Fruit fly (Drosophila melanogaster) Kc167 (cell line): ENCODE results near the gene CG34316.

ENCODE experiments used
- Myc ChIP-seq: fragments of >200 bp; optimal IDR thresholded peaks from 2 replicates; lab custom pipeline; 2017; ENCODE audit warnings: missing external identifiers
- Sin3A ChIP-seq: fragments of >200 bp; optimal IDR thresholded peaks from 2 replicates; lab custom pipeline; 2018; ENCODE audit warnings: missing external identifiers
- h ChIP-seq: fragments of >200 bp; optimal IDR thresholded peaks from 3 replicates; lab custom pipeline; 2018; ENCODE audit warnings: missing external identifiers
- insv ChIP-seq: fragments of >200 bp; optimal IDR thresholded peaks from 3 replicates; lab custom pipeline; 2018; ENCODE audit warnings: missing external identifiers
- psq ChIP-seq: fragments of >200 bp; optimal IDR thresholded peaks from 2 replicates; lab custom pipeline; 2017; ENCODE audit warnings: missing external identifiers
- ttk ChIP-seq: sonication (Bioruptor generic); optimal IDR thresholded peaks from 2 replicates; lab custom pipeline; 2017; ENCODE audit warnings: missing external identifiers

CG34316 gene

dm6 chr3R:15262710-15263672 lies 32.6 kb downstream of the CG34316 start, which contains the start of the genes eIF2gamma and Set:
Gene eIF2gamma, minus strand, starts transcription at chr3R:15263458.
Gene Set, plus strand, starts transcription at chr3R:15263552.
- TF ChIP-seq ttk (lab: Kevin White, UChicago) = no peak
- TF ChIP-seq psq (lab: Kevin White, UChicago) = no peak
- no peak for TF ChIP-seq Myc (lab: Kevin White, UChicago)

- no peak for TF ChIP-seq insv (lab: Kevin White, UChicago)
- no peak for TF ChIP-seq h
- no peak for TF ChIP-seq Sin3A (lab: Kevin White, UChicago)
- TF ChIP-seq psq (lab: Kevin White, UChicago) = no peak
Observed at dm6 chr3R:15263946-15264345, 33.6 kb downstream of the CG34316 start.

- no peak for TF ChIP-seq psq (lab: Kevin White, UChicago)
- TF ChIP-seq Myc (lab: Kevin White, UChicago) = no peak
- TF ChIP-seq ttk (lab: Kevin White, UChicago) = no peak
- TF ChIP-seq insv (lab: Kevin White, UChicago) = no peak
- no peak for TF ChIP-seq Sin3A (lab: Kevin White, UChicago)
- TF ChIP-seq h = no peak
Observed at dm6 chr3R:15265406-15266040, 35.1 kb downstream of the CG34316 start, which contains the start of gene ATPsynO. Gene ATPsynO, plus strand, starts transcription at chr3R:15265591.

dm6 chr3R:15268426-15268825 lies 38.0 kb downstream of the CG34316 start, which contains the start of the genes CG14864 and Zip88E:
Gene CG14864, minus strand, starts transcription at chr3R:15268538.
Gene Zip88E, plus strand, starts transcription at chr3R:15268662.
- TF ChIP-seq ttk (lab: Kevin White, UChicago) (no peak), psq (lab: Kevin White, UChicago) (no peak), h (no peak), insv (lab: Kevin White, UChicago) (no peak), Myc (lab: Kevin White, UChicago) (no peak), Sin3A (lab: Kevin White, UChicago) (no peak)

dm6 chr3R:15268856-15269255 lies 38.5 kb downstream of the CG34316 start:
- TF ChIP-seq h = no peak
- TF ChIP-seq ttk (lab: Kevin White, UChicago) = no peak
- no peak for TF ChIP-seq Myc (lab: Kevin White, UChicago)
- no peak for TF ChIP-seq insv (lab: Kevin White, UChicago)
- TF ChIP-seq Sin3A (lab: Kevin White, UChicago) = no peak
- no peak for TF ChIP-seq psq (lab: Kevin White, UChicago)

dm6 chr3R:15275158-15275623 lies 44.8 kb downstream of the CG34316 start, which contains the start of the genes Cp190 and CG4338:
Gene Cp190, minus strand, starts transcription at chr3R:15275241.
Gene CG4338, plus strand, starts transcription at chr3R:15275522.
- no peak for TF ChIP-seq ttk (lab: Kevin White, UChicago)
- TF ChIP-seq Sin3A (lab: Kevin White, UChicago) = no peak
- no peak for TF ChIP-seq insv (lab: Kevin White, UChicago)

- TF ChIP-seq psq (lab: Kevin White, UChicago) (no peak), Sin3A (lab: Kevin White, UChicago) (no peak), h (no peak), insv (lab: Kevin White, UChicago) (no peak), ttk (lab: Kevin White, UChicago) (no peak), Myc (lab: Kevin White, UChicago) (no peak)
Observed at dm6 chr3R:15277926-15278869, 47.8 kb downstream of the CG34316 start, which contains the start of the genes MRG15 and Tm1. Gene MRG15, minus strand, starts transcription at chr3R:15278109. Gene Tm1, plus strand, starts transcription at chr3R:15278220.

dm6 chr3R:15280619-15281334 lies 50.4 kb downstream of the CG34316 start:
- no peak for TF ChIP-seq ttk (lab: Kevin White, UChicago)
- TF ChIP-seq Myc (lab: Kevin White, UChicago) = no peak
- no peak for TF ChIP-seq Sin3A (lab: Kevin White, UChicago)
- TF ChIP-seq insv (lab: Kevin White, UChicago) = no peak
- no peak for TF ChIP-seq psq (lab: Kevin White, UChicago)
- no peak for TF ChIP-seq h
